Worm (Caenorhabditis elegans) whole organism, L3 larva: Measurements from ENCODE around the gene T20D4.3.

ENCODE experiments used
- elt-3 ChIP-seq, 3 experiments: fragments of 150-350 bp in 1 of 3; sonication (generic microtip) in 2 of 3; optimal IDR thresholded peaks; 2 replicates in 2 of 3; 4 replicates in 1 of 3; lab custom pipeline; 2014 to 2017; ENCODE audit warnings: missing biosample characterization in 3 of 3, missing genetic modification characterization in 3 of 3
- pha-4 ChIP-seq: fragments of 150-350 bp; optimal IDR thresholded peaks from 2 replicates; lab custom pipeline; 2014; ENCODE audit warnings: missing biosample characterization, missing genetic modification reagents, missing genetic modification characterization
- skn-1 ChIP-seq: fragments of 150-350 bp; optimal IDR thresholded peaks from 2 replicates; lab custom pipeline; 2014; ENCODE audit warnings: missing biosample characterization, missing genetic modification characterization
- unc-39 ChIP-seq: sonication (generic microtip); optimal IDR thresholded peaks from 4 replicates; lab custom pipeline; 2017; ENCODE audit warnings: missing biosample characterization, missing genetic modification characterization

DNA sequence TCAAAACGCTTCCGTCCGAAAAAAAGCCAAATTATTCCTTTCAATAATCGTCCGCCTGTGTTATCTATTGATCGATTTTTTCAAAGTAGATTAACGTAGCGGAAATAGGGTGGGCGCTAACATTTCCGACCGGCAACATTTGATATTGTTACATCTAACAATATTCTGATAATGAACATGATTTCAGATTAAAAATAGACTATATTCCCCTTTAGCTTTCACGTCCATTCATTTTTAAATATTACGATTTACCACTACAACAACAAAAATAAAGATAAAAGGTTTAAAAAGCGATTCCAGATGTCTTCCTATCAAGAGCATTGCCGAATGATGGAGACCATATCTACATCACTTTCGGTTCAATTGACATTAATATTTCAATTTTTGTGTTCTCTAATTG is 8.0 kb downstream of the T20D4.3 start, which contains the start of gene srab-22:
- TF ChIP-seq elt-3 (tag; optimal IDR thresholded peaks at IDR 0.05; lab: Kevin White, UChicago) (no peak), skn-1 (tag; lab: Kevin White, UChicago) (no peak), unc-39 (tag; lab: Kevin White, UChicago) (no peak), pha-4 (tag; lab: Kevin White, UChicago) (no peak)
